Worm (Caenorhabditis elegans) whole organism, mixed stage, embryonic: ENCODE measurements around the gene ntr-2.

Source experiments
- elt-1 ChIP-seq: sonication (generic microtip); optimal IDR thresholded peaks from 2 replicates; lab custom pipeline; 2017; ENCODE audit warnings: missing genetic modification characterization, mild to moderate bottlenecking, missing compliant biosample characterization, antibody characterized with exemption, moderate library complexity, borderline replicate concordance; ENCODE audit not compliant: insufficient read depth
- lsy-2 ChIP-seq: fragments of 150-350 bp; optimal IDR thresholded peaks from 2 replicates; lab custom pipeline; 2014; ENCODE audit warnings: missing biosample characterization, missing genetic modification characterization
- mls-2 ChIP-seq: sonication (generic microtip); optimal IDR thresholded peaks from 2 replicates; lab custom pipeline; 2016; ENCODE audit warnings: mild to moderate bottlenecking, missing genetic modification characterization, moderate library complexity, missing compliant biosample characterization
- nhr-12 ChIP-seq: fragments of 150-350 bp; optimal IDR thresholded peaks from 2 replicates; lab custom pipeline; 2014; ENCODE audit warnings: missing biosample characterization, missing genetic modification characterization
- nhr-237 ChIP-seq: fragments of 150-350 bp; optimal IDR thresholded peaks from 2 replicates; lab custom pipeline; 2014; ENCODE audit warnings: missing biosample characterization, missing genetic modification characterization
- sptf-1 ChIP-seq: sonication (generic microtip); optimal IDR thresholded peaks from 2 replicates; lab custom pipeline; 2017; ENCODE audit warnings: mild to moderate bottlenecking, missing genetic modification characterization, moderate library complexity, missing compliant biosample characterization
- unc-62 ChIP-seq: fragments of 150-350 bp; optimal IDR thresholded peaks from 2 replicates; lab custom pipeline; 2014; ENCODE audit warnings: missing biosample characterization, missing genetic modification reagents, missing genetic modification characterization

DNA sequence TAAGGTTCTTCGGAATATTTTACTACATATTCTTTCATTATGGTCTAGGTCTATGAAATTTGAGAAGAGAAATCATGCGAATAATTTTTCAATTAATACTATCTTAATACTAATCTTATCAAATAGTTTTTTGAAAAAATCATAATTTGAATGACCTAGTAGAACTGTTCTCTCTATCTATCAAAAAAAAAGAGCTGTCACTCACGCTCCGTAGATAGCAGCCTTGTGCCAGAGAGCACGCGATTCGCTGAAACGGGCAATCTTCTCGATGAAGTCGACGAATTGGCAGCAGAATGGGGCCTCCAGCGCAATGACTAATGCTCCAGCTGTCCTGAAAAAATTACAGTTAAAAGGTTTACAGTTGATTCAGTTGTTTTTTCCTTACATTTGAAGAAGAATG lies 40.9 kb upstream of the ntr-2 start:
- TF ChIP-seq elt-1 (no peak), lsy-2 (tag; lab: Kevin White, UChicago) (no peak), nhr-12 (tag; lab: Kevin White, UChicago) (no peak), unc-62 (GFP tag; lab: Kevin White, UChicago) (no peak), sptf-1 (tag; lab: Kevin White, UChicago) (no peak), mls-2 (tag; lab: Kevin White, UChicago) (no peak), nhr-237 (no peak)
